Worm (Caenorhabditis elegans) whole organism, L4 larva: Measurements from ENCODE around the gene dmd-3.

Experiments used
- F10B5.3 ChIP-seq: sonication (generic microtip); optimal IDR thresholded peaks from 2 replicates; lab custom pipeline; 2016; ENCODE audit warnings: mild to moderate bottlenecking, missing genetic modification characterization, missing compliant biosample characterization
- F44E2.7 ChIP-seq: fragments of 200-800 bp; sonication (Bioruptor generic); IDR thresholded peaks from 2 replicates; pipeline ENCODE4 v2.1.2; 2022; ENCODE audit warnings: missing genetic modification characterization, missing compliant biosample characterization
- Y75B8A.6 ChIP-seq: fragments of 200-800 bp; sonication (Bioruptor generic); IDR thresholded peaks from 2 replicates; pipeline ENCODE4 v1.3.6; 2022; ENCODE audit warnings: missing genetic modification reagents, missing genetic modification characterization, missing compliant biosample characterization
- ceh-28 ChIP-seq: fragments of 150-350 bp; optimal IDR thresholded peaks from 2 replicates; lab custom pipeline; 2014; ENCODE audit warnings: missing biosample characterization, missing genetic modification reagents, missing genetic modification characterization
- dpl-1 ChIP-seq: fragments of 150-350 bp; optimal IDR thresholded peaks from 2 replicates; lab custom pipeline; 2014; ENCODE audit warnings: missing biosample characterization, missing genetic modification reagents, missing genetic modification characterization
- fkh-10 ChIP-seq: fragments of 150-350 bp; optimal IDR thresholded peaks from 2 replicates; lab custom pipeline; 2014; ENCODE audit warnings: missing biosample characterization, missing genetic modification reagents, missing genetic modification characterization
- lin-13 ChIP-seq: fragments of 150-350 bp; optimal IDR thresholded peaks from 2 replicates; lab custom pipeline; 2014; ENCODE audit warnings: missing biosample characterization, missing genetic modification reagents, missing genetic modification characterization
- mep-1 ChIP-seq: fragments of 150-350 bp; sonication (generic microtip); optimal IDR thresholded peaks from 3 replicates; lab custom pipeline; 2014; ENCODE audit warnings: missing biosample characterization, missing genetic modification characterization
- nhr-11 ChIP-seq: fragments of 150-350 bp; optimal IDR thresholded peaks from 2 replicates; lab custom pipeline; 2014; ENCODE audit warnings: missing biosample characterization, missing genetic modification characterization
- nhr-111 ChIP-seq: fragments of 200-800 bp; sonication (Bioruptor generic); optimal IDR thresholded peaks from 2 replicates; lab custom pipeline; 2018; ENCODE audit warnings: mild to moderate bottlenecking, missing genetic modification characterization, missing compliant biosample characterization
- snpc-4 ChIP-seq: fragments of 150-350 bp; optimal IDR thresholded peaks from 2 replicates; lab custom pipeline; 2014; ENCODE audit warnings: missing biosample characterization, missing genetic modification characterization
- unc-130 ChIP-seq: sonication (generic microtip); optimal IDR thresholded peaks from 2 replicates; lab custom pipeline; 2016; ENCODE audit warnings: missing genetic modification reagents, missing genetic modification characterization, missing compliant biosample characterization

- no peak for TF ChIP-seq ceh-28 (tag; lab: Kevin White, UChicago)
- no peak for TF ChIP-seq snpc-4 (tag; lab: Kevin White, UChicago)
- no peak for TF ChIP-seq dpl-1 (GFP tag; lab: Kevin White, UChicago)
- no peak for TF ChIP-seq nhr-11 (tag; lab: Kevin White, UChicago)
- TF ChIP-seq fkh-10 = no peak
- TF ChIP-seq nhr-111 = no peak
- TF ChIP-seq lin-13 (GFP tag; lab: Kevin White, UChicago) = no peak
- no peak for TF ChIP-seq unc-130
- TF ChIP-seq mep-1 (tag; lab: Kevin White, UChicago) = no peak
- no peak for TF ChIP-seq F44E2.7 (GFP tag; lab: Robert Waterston, UW)
- TF ChIP-seq F10B5.3 (tag; lab: Kevin White, UChicago) = no peak
- TF ChIP-seq Y75B8A.6 (GFP tag; lab: Robert Waterston, UW) = no peak
Observed at ce11 chrV:19640808-19641207, 14.2 kb downstream of the dmd-3 start, which contains the start of gene Y43F8C.6.
